Comparison of ENCODE assay signal across 1 fruit fly cellular context in genomic region chr2L:9956993-9957652, dm6.
TF ChIP-seq lines count a peak whose summit lies in the region.

TSS of gene CG4658 (plus strand) at chr2L:9957132.
TSS of gene CG5846 (minus strand) at chr2L:9957237.

TF ChIP-seq in whole organism, embryonic, 481 proteins besides CTCF, POLR2A, EP300 and RAD21 (continued from another document and continues in another):
- TF ChIP-seq HLH4C (GFP tag; IDR thresholded peaks at IDR 0.05; lab: Robert Waterston, UW; ENCODE audit: partially characterized antibody) (no peak), pb (GFP tag; optimal IDR thresholded peaks at IDR 0.05; lab: Kevin White, UChicago) (no peak), CG15514 (GFP tag; optimal IDR thresholded peaks at IDR 0.05; lab: Kevin White, UChicago) (peak; percentile 82), shn (GFP tag; optimal IDR thresholded peaks at IDR 0.05; lab: Kevin White, UChicago) (peak; percentile 79), CG32532 (GFP tag; IDR thresholded peaks at IDR 0.05; lab: Robert Waterston, UW) (peak; percentile 95), cwo (GFP tag; optimal IDR thresholded peaks at IDR 0.05; lab: Kevin White, UChicago) (peak; percentile 82), CG13775 (GFP tag; optimal IDR thresholded peaks at IDR 0.05; lab: Kevin White, UChicago) (peak; percentile 93), CG11504 (tag; optimal IDR thresholded peaks at IDR 0.05; lab: Kevin White, UChicago) (peak; percentile 94), mirr (GFP tag; optimal IDR thresholded peaks at IDR 0.05; lab: Kevin White, UChicago) (peak; percentile 45), bowl (GFP tag; IDR thresholded peaks at IDR 0.05; lab: Robert Waterston, UW) (peak; percentile 81), CG2129 (GFP tag; IDR thresholded peaks at IDR 0.05; lab: Robert Waterston, UW; ENCODE audit: partially characterized antibody) (no peak), CG3838 (GFP tag; optimal IDR thresholded peaks at IDR 0.05; lab: Kevin White, UChicago) (peak; percentile 82), fd102C (GFP tag; optimal IDR thresholded peaks at IDR 0.05; lab: Kevin White, UChicago) (peak; percentile 84), Poxn (GFP tag; IDR thresholded peaks at IDR 0.05; lab: Robert Waterston, UW) (peak; percentile 62), slou (GFP tag; optimal IDR thresholded peaks at IDR 0.05; lab: Kevin White, UChicago) (peak; percentile 88), CG18599 (GFP tag; optimal IDR thresholded peaks at IDR 0.05; lab: Kevin White, UChicago) (peak; percentile 91), CG30431 (GFP tag; optimal IDR thresholded peaks at IDR 0.05; lab: Kevin White, UChicago) (peak; percentile 73), Taf1 (GFP tag; IDR thresholded peaks at IDR 0.05; lab: Robert Waterston, UW) (peak; percentile 85), CG31441 (GFP tag; IDR thresholded peaks at IDR 0.05; lab: Robert Waterston, UW) (peak; percentile 97), CG8089 (GFP tag; optimal IDR thresholded peaks at IDR 0.05; lab: Kevin White, UChicago) (peak; percentile 72), Oli (tag; optimal IDR thresholded peaks at IDR 0.05; lab: Kevin White, UChicago) (peak; percentile 94), hth (optimal IDR thresholded peaks at IDR 0.05; lab: Kevin White, UChicago) (no peak), HmgD (GFP tag; optimal IDR thresholded peaks at IDR 0.05; lab: Kevin White, UChicago) (peak; percentile 23), Hr3 (GFP tag; optimal IDR thresholded peaks at IDR 0.05; lab: Kevin White, UChicago) (peak; percentile 96), CG6683 (GFP tag; optimal IDR thresholded peaks at IDR 0.05; lab: Kevin White, UChicago) (peak; percentile 75), CG12659 (GFP tag; optimal IDR thresholded peaks at IDR 0.05; lab: Kevin White, UChicago) (peak; percentile 94), phol (tag; optimal IDR thresholded peaks at IDR 0.05; lab: Kevin White, UChicago) (peak; percentile 96), CG2875 (GFP tag; optimal IDR thresholded peaks at IDR 0.05; lab: Kevin White, UChicago) (peak; percentile 84), CG1233 (GFP tag; optimal IDR thresholded peaks at IDR 0.05; lab: Kevin White, UChicago) (peak; percentile 89), Dbx (GFP tag; IDR thresholded peaks at IDR 0.05; lab: Robert Waterston, UW) (peak; percentile 94), insv (GFP tag; optimal IDR thresholded peaks at IDR 0.05; lab: Kevin White, UChicago) (peak in 1 of 2 experiments; percentile 39), CG6854 (GFP tag; optimal IDR thresholded peaks at IDR 0.05; lab: Kevin White, UChicago) (peak; percentile 78), Abd-B (GFP tag; optimal IDR thresholded peaks at IDR 0.05; lab: Kevin White, UChicago) (peak; percentile 96), Aef1 (GFP tag; IDR thresholded peaks at IDR 0.05; lab: Robert Waterston, UW) (peak; percentile 93), CG8478 (optimal IDR thresholded peaks at IDR 0.05; lab: Kevin White, UChicago) (no peak), odd (GFP tag; optimal IDR thresholded peaks at IDR 0.05; lab: Kevin White, UChicago) (peak; percentile 89), CG6175 (GFP tag; IDR thresholded peaks at IDR 0.05; lab: Robert Waterston, UW) (peak; percentile 63; the same call in 2 of the 3 replicates), Bdp1 (GFP tag; optimal IDR thresholded peaks at IDR 0.05; lab: Kevin White, UChicago) (peak; percentile 80), ham (GFP tag; IDR thresholded peaks at IDR 0.05; lab: Robert Waterston, UW) (peak; percentile 50; the same call in 1 of the 2 replicates), CG17385 (GFP tag; optimal IDR thresholded peaks at IDR 0.05; lab: Kevin White, UChicago) (peak; percentile 88), Dek (tag; optimal IDR thresholded peaks at IDR 0.05; lab: Kevin White, UChicago) (peak; percentile 93), dimm (GFP tag; IDR thresholded peaks at IDR 0.05; lab: Robert Waterston, UW) (peak; percentile 76), CG4282 (GFP tag; optimal IDR thresholded peaks at IDR 0.05; lab: Kevin White, UChicago) (peak; percentile 41), CG8388 (GFP tag; optimal IDR thresholded peaks at IDR 0.05; lab: Kevin White, UChicago) (peak; percentile 96), CG13287 (GFP tag; IDR thresholded peaks at IDR 0.05; lab: Robert Waterston, UW; ENCODE audit: partially characterized antibody) (peak; percentile 41; the same call in 1 of the 2 replicates), dan (GFP tag; IDR thresholded peaks at IDR 0.05; lab: Robert Waterston, UW) (peak; percentile 50; the same call in 1 of the 2 replicates), CG7357 (GFP tag; IDR thresholded peaks at IDR 0.05; lab: Robert Waterston, UW) (peak; percentile 89), row (GFP tag; IDR thresholded peaks at IDR 0.05; lab: Robert Waterston, UW) (peak; percentile 99), Bgb (GFP tag; IDR thresholded peaks at IDR 0.05; lab: Robert Waterston, UW; ENCODE audit: partially characterized antibody) (no peak), emc (GFP tag; optimal IDR thresholded peaks at IDR 0.05; lab: Kevin White, UChicago) (peak; percentile 30), Dfd (GFP tag; optimal IDR thresholded peaks at IDR 0.05; lab: Kevin White, UChicago) (no peak), repo (GFP tag; optimal IDR thresholded peaks at IDR 0.05; lab: Kevin White, UChicago) (peak; percentile 27), Neu2 (GFP tag; optimal IDR thresholded peaks at IDR 0.05; lab: Kevin White, UChicago; ENCODE audit: borderline replicate concordance) (no peak), HLH3B (GFP tag; IDR thresholded peaks at IDR 0.05; lab: Robert Waterston, UW) (peak; percentile 97), B-H1 (GFP tag; IDR thresholded peaks at IDR 0.05; lab: Robert Waterston, UW) (peak; percentile 93), Scr (GFP tag; IDR thresholded peaks at IDR 0.05; lab: Robert Waterston, UW; ENCODE audit: partially characterized antibody) (no peak), gro (GFP tag; optimal IDR thresholded peaks at IDR 0.05; lab: Kevin White, UChicago) (peak; percentile 52), CG33213 (GFP tag; optimal IDR thresholded peaks at IDR 0.05; lab: Kevin White, UChicago) (peak; percentile 42), ash1 (GFP tag; optimal IDR thresholded peaks at IDR 0.05; lab: Kevin White, UChicago) (no peak), ab (GFP tag; optimal IDR thresholded peaks at IDR 0.05; lab: Kevin White, UChicago) (peak; percentile 26), run (tag; optimal IDR thresholded peaks at IDR 0.05; lab: Kevin White, UChicago) (peak; percentile 95), Tbp (GFP tag; optimal IDR thresholded peaks at IDR 0.05; lab: Kevin White, UChicago) (no peak), CG11085 (GFP tag; IDR thresholded peaks at IDR 0.05; lab: Robert Waterston, UW) (peak; percentile 92), pros (GFP tag; optimal IDR thresholded peaks at IDR 0.05; lab: Kevin White, UChicago) (no peak), psq (GFP tag; optimal IDR thresholded peaks at IDR 0.05; lab: Kevin White, UChicago) (peak; percentile 81), stc (GFP tag; IDR thresholded peaks at IDR 0.05; lab: Robert Waterston, UW) (peak; percentile 98), nom (GFP tag; optimal IDR thresholded peaks at IDR 0.05; lab: Kevin White, UChicago) (peak; percentile 70), sd (tag; optimal IDR thresholded peaks at IDR 0.05; lab: Kevin White, UChicago) (peak; percentile 84), CG3407 (GFP tag; optimal IDR thresholded peaks at IDR 0.05; lab: Kevin White, UChicago) (peak; percentile 86), Hmx (GFP tag; optimal IDR thresholded peaks at IDR 0.05; lab: Kevin White, UChicago) (peak; percentile 73), CG12299 (tag; optimal IDR thresholded peaks at IDR 0.05; lab: Kevin White, UChicago) (peak; percentile 90), Hand (GFP tag; optimal IDR thresholded peaks at IDR 0.05; lab: Kevin White, UChicago) (peak; percentile 79), HLHmδ (GFP tag; optimal IDR thresholded peaks at IDR 0.05; lab: Kevin White, UChicago) (no peak), cad (GFP tag; optimal IDR thresholded peaks at IDR 0.05; lab: Kevin White, UChicago) (no peak), en (GFP tag; optimal IDR thresholded peaks at IDR 0.05; lab: Kevin White, UChicago) (peak; percentile 13), CG10979 (tag; optimal IDR thresholded peaks at IDR 0.05; lab: Kevin White, UChicago) (peak; percentile 96), lola (GFP tag; optimal IDR thresholded peaks at IDR 0.05; lab: Kevin White, UChicago) (peak in 1 of 3 experiments; percentile 94), CG9609 (GFP tag; optimal IDR thresholded peaks at IDR 0.05; lab: Kevin White, UChicago) (peak; percentile 64), CG7786 (GFP tag; optimal IDR thresholded peaks at IDR 0.05; lab: Kevin White, UChicago) (peak; percentile 74), da (GFP tag; optimal IDR thresholded peaks at IDR 0.05; lab: Kevin White, UChicago) (peak; percentile 82), lbe (GFP tag; optimal IDR thresholded peaks at IDR 0.05; lab: Kevin White, UChicago) (peak; percentile 74), Fer2 (tag; optimal IDR thresholded peaks at IDR 0.05; lab: Kevin White, UChicago) (peak; percentile 79), hb (GFP tag; IDR thresholded peaks at IDR 0.05; lab: Robert Waterston, UW; ENCODE audit: partially characterized antibody) (no peak), ATbp (GFP tag; optimal IDR thresholded peaks at IDR 0.05; lab: Kevin White, UChicago) (peak; percentile 84), mld (GFP tag; IDR thresholded peaks at IDR 0.05; lab: Robert Waterston, UW; ENCODE audit: partially characterized antibody) (no peak), NFAT (GFP tag; IDR thresholded peaks at IDR 0.05; lab: Robert Waterston, UW) (peak; percentile 76), disco-r (GFP tag; optimal IDR thresholded peaks at IDR 0.05; lab: Kevin White, UChicago) (peak; percentile 81), luna (GFP tag; optimal IDR thresholded peaks at IDR 0.05; lab: Kevin White, UChicago) (no peak), corto (GFP tag; optimal IDR thresholded peaks at IDR 0.05; lab: Kevin White, UChicago) (peak; percentile 18), Eip74EF (GFP tag; optimal IDR thresholded peaks at IDR 0.05; lab: Kevin White, UChicago) (peak in 1 of 2 experiments; percentile 93), CG8290 (GFP tag; optimal IDR thresholded peaks at IDR 0.05; lab: Kevin White, UChicago) (peak; percentile 89), CG8290 (tag; optimal IDR thresholded peaks at IDR 0.05; lab: Kevin White, UChicago) (no peak), CG7839 (tag; optimal IDR thresholded peaks at IDR 0.05; lab: Kevin White, UChicago) (peak; percentile 96), B-H2 (GFP tag; optimal IDR thresholded peaks at IDR 0.05; lab: Kevin White, UChicago) (peak; percentile 85), CG15269 (tag; optimal IDR thresholded peaks at IDR 0.05; lab: Kevin White, UChicago) (peak; percentile 93), CG10462 (GFP tag; optimal IDR thresholded peaks at IDR 0.05; lab: Kevin White, UChicago) (peak; percentile 93), lilli (GFP tag; optimal IDR thresholded peaks at IDR 0.05; lab: Kevin White, UChicago) (peak; percentile 94), sr (GFP tag; IDR thresholded peaks at IDR 0.05; lab: Robert Waterston, UW) (peak; percentile 44; the same call in 1 of the 3 replicates), knrl (GFP tag; IDR thresholded peaks at IDR 0.05; lab: Robert Waterston, UW; ENCODE audit: partially characterized antibody) (no peak; the same call in 2 of the 3 replicates), CrebB (tag; optimal IDR thresholded peaks at IDR 0.05; lab: Kevin White, UChicago) (peak; percentile 76), Gug (GFP tag; IDR thresholded peaks at IDR 0.05; lab: Robert Waterston, UW) (peak; percentile 81), zf30C (GFP tag; optimal IDR thresholded peaks at IDR 0.05; lab: Kevin White, UChicago) (peak; percentile 25), HmgZ (tag; optimal IDR thresholded peaks at IDR 0.05; lab: Kevin White, UChicago) (peak; percentile 94), Awh (GFP tag; IDR thresholded peaks at IDR 0.05; lab: Robert Waterston, UW) (peak; percentile 97), fd96Cb (tag; optimal IDR thresholded peaks at IDR 0.05; lab: Kevin White, UChicago) (peak; percentile 95), kay (GFP tag; optimal IDR thresholded peaks at IDR 0.05; lab: Kevin White, UChicago) (peak; percentile 92), H2.0 (GFP tag; IDR thresholded peaks at IDR 0.05; lab: Robert Waterston, UW) (peak; percentile 91), CG12744 (GFP tag; optimal IDR thresholded peaks at IDR 0.05; lab: Kevin White, UChicago) (peak; percentile 75), CG1647 (GFP tag; optimal IDR thresholded peaks at IDR 0.05; lab: Kevin White, UChicago) (peak; percentile 71), CG34376 (GFP tag; optimal IDR thresholded peaks at IDR 0.05; lab: Kevin White, UChicago) (peak; percentile 70), CG1832 (GFP tag; optimal IDR thresholded peaks at IDR 0.05; lab: Kevin White, UChicago) (no peak), CG4707 (GFP tag; optimal IDR thresholded peaks at IDR 0.05; lab: Kevin White, UChicago) (peak; percentile 64), CkIIα-i1 (GFP tag; IDR thresholded peaks at IDR 0.05; lab: Robert Waterston, UW) (no peak; the same call in 1 of the 2 replicates), Optix (GFP tag; IDR thresholded peaks at IDR 0.05; lab: Robert Waterston, UW) (no peak), ems (GFP tag; optimal IDR thresholded peaks at IDR 0.05; lab: Kevin White, UChicago) (peak; percentile 80), CG33557 (GFP tag; optimal IDR thresholded peaks at IDR 0.05; lab: Kevin White, UChicago) (peak; percentile 83), CG8359 (GFP tag; optimal IDR thresholded peaks at IDR 0.05; lab: Kevin White, UChicago; ENCODE audit: borderline replicate concordance) (peak; percentile 67), sob (GFP tag; IDR thresholded peaks at IDR 0.05; lab: Robert Waterston, UW) (peak; percentile 94), vfl (GFP tag; optimal IDR thresholded peaks at IDR 0.05; lab: Kevin White, UChicago) (peak; percentile 59), H15 (GFP tag; IDR thresholded peaks at IDR 0.05; lab: Robert Waterston, UW) (peak; percentile 94), dysf (GFP tag; IDR thresholded peaks at IDR 0.05; lab: Robert Waterston, UW) (peak; percentile 95), GATAe (GFP tag; conservative IDR thresholded peaks at IDR 0.05; lab: Robert Waterston, UW) (peak; percentile 81), caup (GFP tag; optimal IDR thresholded peaks at IDR 0.05; lab: Kevin White, UChicago; ENCODE audit: severe bottlenecking) (peak; percentile 88), CG9797 (GFP tag; optimal IDR thresholded peaks at IDR 0.05; lab: Kevin White, UChicago) (peak; percentile 77), CG15479 (GFP tag; optimal IDR thresholded peaks at IDR 0.05; lab: Kevin White, UChicago) (no peak), Ssrp (tag; optimal IDR thresholded peaks at IDR 0.05; lab: Kevin White, UChicago) (peak; percentile 95), Sin3A (optimal IDR thresholded peaks at IDR 0.05; lab: Kevin White, UChicago) (peak; percentile 18), gsb (GFP tag; IDR thresholded peaks at IDR 0.05; lab: Robert Waterston, UW) (peak; percentile 80), Doc3 (GFP tag; IDR thresholded peaks at IDR 0.05; lab: Robert Waterston, UW; ENCODE audit: partially characterized antibody) (no peak)
